Worm (Caenorhabditis elegans) whole organism, late embryonic: ENCODE measurements around the gene xtr-2.

Experiments
- C38D4.7 ChIP-seq: fragments of 200-800 bp; sonication (Bioruptor generic); optimal IDR thresholded peaks from 2 replicates; lab custom pipeline; 2018; ENCODE audit warnings: mild to moderate bottlenecking, missing genetic modification characterization, moderate library complexity, missing compliant biosample characterization
- F13H6.1 ChIP-seq: sonication (generic microtip); optimal IDR thresholded peaks from 2 replicates; lab custom pipeline; 2016; ENCODE audit warnings: missing genetic modification characterization, missing compliant biosample characterization
- K02D7.2 ChIP-seq: sonication (generic microtip); optimal IDR thresholded peaks from 2 replicates; lab custom pipeline; 2017; ENCODE audit warnings: mild to moderate bottlenecking, missing genetic modification characterization, missing compliant biosample characterization
- T23F11.4 ChIP-seq: fragments of 200-800 bp; sonication (Bioruptor generic); optimal IDR thresholded peaks from 2 replicates; lab custom pipeline; 2018; ENCODE audit warnings: mild to moderate bottlenecking, missing genetic modification characterization, missing compliant biosample characterization
- ahr-1 ChIP-seq: sonication (generic microtip); optimal IDR thresholded peaks from 2 replicates; lab custom pipeline; 2016; ENCODE audit warnings: missing genetic modification characterization, missing compliant biosample characterization
- ceh-30 ChIP-seq: fragments of 150-350 bp; optimal IDR thresholded peaks from 2 replicates; lab custom pipeline; 2014; ENCODE audit warnings: missing biosample characterization, missing genetic modification characterization
- ceh-31 ChIP-seq: sonication (generic microtip); optimal IDR thresholded peaks from 2 replicates; lab custom pipeline; 2016; ENCODE audit warnings: missing genetic modification characterization, missing compliant biosample characterization
- ceh-45 ChIP-seq: fragments of 200-800 bp; sonication (Bioruptor generic); IDR thresholded peaks from 2 replicates; pipeline ENCODE4 v1.3.6; 2022; ENCODE audit warnings: missing genetic modification reagents, missing genetic modification characterization, missing compliant biosample characterization
- ceh-6 ChIP-seq: fragments of 200-800 bp; sonication (Bioruptor generic); optimal IDR thresholded peaks from 2 replicates; lab custom pipeline; 2018; ENCODE audit warnings: mild to moderate bottlenecking, missing genetic modification characterization, missing compliant biosample characterization
- dmd-4 ChIP-seq: sonication (generic microtip); optimal IDR thresholded peaks from 2 replicates; lab custom pipeline; 2016; ENCODE audit warnings: borderline replicate concordance, missing genetic modification characterization, missing compliant biosample characterization
- dve-1 ChIP-seq: sonication (generic microtip); optimal IDR thresholded peaks from 2 replicates; lab custom pipeline; 2017; ENCODE audit warnings: antibody characterized with exemption, mild to moderate bottlenecking, missing genetic modification characterization, missing compliant biosample characterization
- elt-2 ChIP-seq: sonication (generic microtip); optimal IDR thresholded peaks from 2 replicates; lab custom pipeline; 2016; ENCODE audit warnings: missing genetic modification reagents, missing genetic modification characterization, missing compliant biosample characterization
- elt-4 ChIP-seq: sonication (generic microtip); optimal IDR thresholded peaks from 2 replicates; lab custom pipeline; 2016; ENCODE audit warnings: missing genetic modification characterization, missing compliant biosample characterization
- ets-4 ChIP-seq: sonication (generic microtip); optimal IDR thresholded peaks from 2 replicates; lab custom pipeline; 2016; ENCODE audit warnings: missing genetic modification characterization, missing compliant biosample characterization
- fax-1 ChIP-seq: sonication (generic microtip); optimal IDR thresholded peaks from 2 replicates; lab custom pipeline; 2016; ENCODE audit warnings: missing genotype, missing genetic modification characterization, missing compliant biosample characterization
- fkh-6 ChIP-seq: sonication (generic microtip); optimal IDR thresholded peaks from 2 replicates; lab custom pipeline; 2016; ENCODE audit warnings: missing genetic modification characterization, missing compliant biosample characterization
- hlh-13 ChIP-seq: fragments of 200-800 bp; sonication (Bioruptor generic); optimal IDR thresholded peaks from 2 replicates; lab custom pipeline; 2018; ENCODE audit warnings: mild to moderate bottlenecking, missing genetic modification characterization, missing compliant biosample characterization
- hlh-30 ChIP-seq: sonication (generic microtip); optimal IDR thresholded peaks from 2 replicates; lab custom pipeline; 2017; ENCODE audit warnings: antibody characterized with exemption, missing genetic modification characterization, missing compliant biosample characterization; ENCODE audit not compliant: insufficient read depth
- hlh-8 ChIP-seq: sonication (generic microtip); optimal IDR thresholded peaks from 2 replicates; lab custom pipeline; 2016; ENCODE audit warnings: missing genotype, missing genetic modification characterization, missing compliant biosample characterization
- lim-6 ChIP-seq: sonication (generic microtip); optimal IDR thresholded peaks from 2 replicates; lab custom pipeline; 2016; ENCODE audit warnings: missing genetic modification characterization, missing compliant biosample characterization
- madf-2 ChIP-seq: sonication (generic microtip); optimal IDR thresholded peaks from 2 replicates; lab custom pipeline; 2017; ENCODE audit warnings: missing genetic modification characterization, missing compliant biosample characterization
- mec-3 ChIP-seq: sonication (generic microtip); optimal IDR thresholded peaks from 2 replicates; lab custom pipeline; 2016; ENCODE audit warnings: borderline replicate concordance, missing genetic modification characterization, missing compliant biosample characterization
- nfya-1 ChIP-seq: sonication (generic microtip); optimal IDR thresholded peaks from 2 replicates; lab custom pipeline; 2017; ENCODE audit warnings: missing genetic modification characterization, mild to moderate bottlenecking, missing compliant biosample characterization, antibody characterized with exemption, moderate library complexity
- nhr-11 ChIP-seq: fragments of 150-350 bp; optimal IDR thresholded peaks from 2 replicates; lab custom pipeline; 2014; ENCODE audit warnings: missing biosample characterization, missing genetic modification characterization
- nhr-232 ChIP-seq: sonication (generic microtip); optimal IDR thresholded peaks from 2 replicates; lab custom pipeline; 2016; ENCODE audit warnings: missing genetic modification characterization, missing compliant biosample characterization
- npax-4 ChIP-seq: sonication (generic microtip); optimal IDR thresholded peaks from 2 replicates; lab custom pipeline; 2016; ENCODE audit warnings: missing genetic modification characterization, missing compliant biosample characterization
- pag-3 ChIP-seq: sonication (generic microtip); optimal IDR thresholded peaks from 2 replicates; lab custom pipeline; 2016; ENCODE audit warnings: missing compliant biosample characterization, missing genetic modification characterization, borderline replicate concordance
- pat-9 ChIP-seq: fragments of 200-800 bp; sonication (Bioruptor generic); optimal IDR thresholded peaks from 2 replicates; lab custom pipeline; 2018; ENCODE audit warnings: mild to moderate bottlenecking, missing genetic modification characterization, moderate library complexity, missing compliant biosample characterization
- pax-1 ChIP-seq: fragments of 150-350 bp; optimal IDR thresholded peaks from 2 replicates; lab custom pipeline; 2014; ENCODE audit warnings: missing biosample characterization, missing genetic modification characterization
- pha-2 ChIP-seq: sonication (generic microtip); optimal IDR thresholded peaks from 2 replicates; lab custom pipeline; 2017; ENCODE audit warnings: mild to moderate bottlenecking, missing genetic modification characterization, missing compliant biosample characterization
- pros-1 ChIP-seq: fragments of 150-350 bp; optimal IDR thresholded peaks from 2 replicates; lab custom pipeline; 2014; ENCODE audit warnings: missing biosample characterization, missing genetic modification reagents, missing genetic modification characterization
- sdc-2 ChIP-seq: sonication (generic microtip); optimal IDR thresholded peaks from 2 replicates; lab custom pipeline; 2016; ENCODE audit warnings: missing genotype, missing genetic modification characterization, missing compliant biosample characterization
- sox-2 ChIP-seq: fragments of 200-800 bp; sonication (Bioruptor generic); IDR thresholded peaks from 2 replicates; pipeline ENCODE4 v1.3.6; 2022; ENCODE audit warnings: missing genetic modification reagents, missing genetic modification characterization, missing compliant biosample characterization
- sox-4 ChIP-seq: sonication (generic microtip); optimal IDR thresholded peaks from 2 replicates; lab custom pipeline; 2017; ENCODE audit warnings: mild to moderate bottlenecking, missing genetic modification characterization, inconsistent platforms, missing compliant biosample characterization
- tbx-7 ChIP-seq: sonication (generic microtip); optimal IDR thresholded peaks from 2 replicates; lab custom pipeline; 2016; ENCODE audit warnings: missing genotype, missing genetic modification characterization, missing compliant biosample characterization
- ttx-3 ChIP-seq: sonication (generic microtip); optimal IDR thresholded peaks from 2 replicates; lab custom pipeline; 2016; ENCODE audit warnings: missing genetic modification reagents, missing genetic modification characterization, missing compliant biosample characterization
- unc-55 ChIP-seq: sonication (generic microtip); optimal IDR thresholded peaks from 2 replicates; lab custom pipeline; 2017; ENCODE audit warnings: missing biosample characterization, missing genetic modification reagents, missing genetic modification characterization

Gene xtr-2

DNA sequence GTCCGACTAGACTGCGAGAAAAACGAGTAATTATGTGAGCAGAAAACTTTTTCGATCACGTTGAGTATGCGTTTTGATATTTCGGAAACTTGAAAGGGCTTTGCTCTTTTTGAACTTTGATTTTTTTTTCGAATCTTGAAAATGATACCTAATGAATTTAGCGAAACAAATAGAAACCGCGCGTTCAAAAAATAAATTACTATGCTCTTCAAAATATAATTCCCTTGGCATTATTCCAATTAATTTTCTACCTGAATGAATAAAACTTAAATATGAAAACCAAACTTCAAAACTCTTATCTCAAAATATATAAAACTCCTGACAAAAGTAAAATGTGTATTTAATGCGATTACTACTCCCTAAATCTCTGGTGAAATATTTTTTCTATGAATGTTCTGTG lies at the start of gene xtr-2:
TSS of gene xtr-2 (plus strand) at position 301 of the 400 bp plus-strand sequence.
- TF ChIP-seq nhr-11 (tag; lab: Kevin White, UChicago) (no peak), nfya-1 (tag; lab: Kevin White, UChicago) (no peak), ahr-1 (tag; lab: Kevin White, UChicago) (no peak), sdc-2 (tag; lab: Kevin White, UChicago) (no peak), elt-4 (tag; lab: Kevin White, UChicago) (no peak)

DNA sequence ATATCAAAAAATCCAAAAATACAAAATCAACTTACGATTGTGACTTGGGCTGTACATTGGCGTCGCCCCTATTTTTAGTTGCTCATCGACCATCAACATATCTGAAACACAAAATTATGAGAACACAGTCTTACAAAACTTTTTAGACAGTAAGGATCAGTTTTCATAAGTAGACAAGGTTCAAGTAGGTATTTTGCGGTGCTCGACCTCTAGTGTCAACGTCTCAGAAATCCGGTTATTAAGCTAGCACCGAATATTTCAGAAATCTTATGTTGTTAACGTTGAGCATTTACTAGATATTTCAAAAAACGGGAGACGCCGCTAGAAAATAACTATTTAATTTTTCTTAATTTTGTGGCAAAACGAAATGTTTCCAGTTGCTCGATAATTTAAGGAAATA lies 44.5 kb upstream of the xtr-2 start, which contains the start of gene otpl-8:
TSS of gene otpl-8 (minus strand) at position 101 of the 400 bp plus-strand sequence.
- TF ChIP-seq dve-1 (tag; lab: Kevin White, UChicago) (no peak), mec-3 (tag; lab: Kevin White, UChicago) (no peak), pat-9 (no peak), fkh-6 (tag; lab: Kevin White, UChicago) (no peak), lim-6 (tag; lab: Kevin White, UChicago) (no peak), fax-1 (no peak), ceh-45 (GFP tag; lab: Robert Waterston, UW) (no peak), C38D4.7 (no peak), npax-4 (tag; lab: Kevin White, UChicago) (no peak), F13H6.1 (tag; lab: Kevin White, UChicago) (no peak), pax-1 (tag; lab: Kevin White, UChicago) (no peak), sox-4 (tag; lab: Kevin White, UChicago) (no peak), sox-2 (GFP tag; lab: Robert Waterston, UW) (no peak), pros-1 (tag; lab: Kevin White, UChicago) (no peak), hlh-30 (tag; lab: Kevin White, UChicago) (no peak), nhr-232 (tag; lab: Kevin White, UChicago) (no peak), unc-55 (GFP tag; lab: Kevin White, UChicago) (no peak), ceh-6 (no peak), madf-2 (tag; lab: Kevin White, UChicago) (no peak), ceh-31 (tag; lab: Kevin White, UChicago) (no peak)

DNA sequence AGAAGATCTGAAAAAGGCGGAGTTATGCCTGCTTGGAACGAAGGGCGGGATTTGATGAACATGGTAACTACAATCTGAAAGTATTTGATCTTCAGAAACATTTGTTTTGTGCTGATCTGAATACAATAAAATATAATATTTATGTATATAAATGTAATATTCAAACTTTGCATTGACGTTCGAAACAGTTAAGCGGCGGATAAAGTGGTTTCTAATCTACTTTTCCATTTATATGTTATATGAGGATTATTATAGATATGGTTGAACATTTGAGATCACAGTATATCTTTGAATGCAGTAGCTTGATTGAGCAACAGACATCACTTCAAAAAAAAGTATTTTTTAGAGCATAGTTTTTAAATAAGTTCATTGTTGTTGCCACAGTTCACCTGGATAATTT lies 41.5 kb upstream of the xtr-2 start, which contains the start of gene H19J13.2:
TSS of gene H19J13.2 (minus strand) at position 101 of the 400 bp plus-strand sequence.
- no peak for TF ChIP-seq K02D7.2 (tag; lab: Kevin White, UChicago)
- no peak for TF ChIP-seq T23F11.4 (GFP tag; lab: Kevin White, UChicago)
- no peak for TF ChIP-seq tbx-7
- no peak for TF ChIP-seq sox-4 (tag; lab: Kevin White, UChicago)
- TF ChIP-seq hlh-30 (tag; lab: Kevin White, UChicago) = no peak
- no peak for TF ChIP-seq fkh-6 (tag; lab: Kevin White, UChicago)
- TF ChIP-seq madf-2 (tag; lab: Kevin White, UChicago) = no peak
- no peak for TF ChIP-seq elt-4 (tag; lab: Kevin White, UChicago)
- TF ChIP-seq sdc-2 (tag; lab: Kevin White, UChicago) = no peak
- no peak for TF ChIP-seq nhr-11 (tag; lab: Kevin White, UChicago)
- no peak for TF ChIP-seq pat-9
- TF ChIP-seq pax-1 (tag; lab: Kevin White, UChicago) = no peak

DNA sequence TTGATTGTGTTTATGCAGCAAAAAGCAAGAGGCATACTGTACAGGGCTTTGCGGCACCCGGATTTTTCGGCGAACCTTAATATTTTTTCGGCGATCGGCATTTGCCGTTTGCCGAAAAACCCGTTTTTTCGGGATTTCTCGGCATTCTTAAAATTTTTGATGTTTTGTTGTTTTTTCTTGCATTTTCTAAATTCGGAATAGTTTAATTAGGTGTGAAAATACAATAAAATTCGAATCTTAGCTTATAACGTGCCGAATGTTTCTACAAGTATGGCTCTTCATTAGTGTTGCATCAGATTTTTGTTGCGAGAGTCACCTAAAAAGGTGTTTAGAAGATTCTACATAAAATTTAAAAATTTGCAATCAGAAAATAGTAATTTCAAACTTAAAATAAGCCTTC lies 39.8 kb upstream of the xtr-2 start, which contains the start of gene C04B4.6:
TSS of gene C04B4.6 (minus strand) at position 101 of the 400 bp plus-strand sequence.
- TF ChIP-seq ets-4 (tag; lab: Kevin White, UChicago) (no peak), ceh-30 (tag; lab: Kevin White, UChicago) (no peak), dve-1 (tag; lab: Kevin White, UChicago) (no peak), ceh-6 (no peak), pag-3 (no peak), sox-2 (GFP tag; lab: Robert Waterston, UW) (no peak), elt-2 (no peak), hlh-13 (GFP tag; lab: Kevin White, UChicago) (no peak), pax-1 (tag; lab: Kevin White, UChicago) (no peak), ceh-31 (tag; lab: Kevin White, UChicago) (no peak), ttx-3 (no peak), hlh-8 (tag; lab: Kevin White, UChicago) (no peak), dmd-4 (tag; lab: Kevin White, UChicago) (no peak), pha-2 (tag; lab: Kevin White, UChicago) (no peak)
